Worm (Caenorhabditis elegans): Measurements from ENCODE around the gene C35A5.5.

ce11 chrV:10528500-10528899 is 22.8 kb downstream of the C35A5.5 start, which contains the start of gene F25D1.3:
- no peak for TF ChIP-seq nhr-76 (tag; optimal IDR thresholded peaks at IDR 0.05)
- no peak for TF ChIP-seq pqm-1 (tag; optimal IDR thresholded peaks at IDR 0.05)
- TF ChIP-seq skn-1 (tag; optimal IDR thresholded peaks at IDR 0.05) = no peak
- TF ChIP-seq ces-1 (GFP tag; optimal IDR thresholded peaks at IDR 0.05) = no peak
- no peak for TF ChIP-seq unc-62 (GFP tag; optimal IDR thresholded peaks at IDR 0.05 in 1 of 2)
- TF ChIP-seq unc-62 (tag; optimal IDR thresholded peaks at IDR 0.05) = no peak
- TF ChIP-seq nhr-10 (tag; optimal IDR thresholded peaks at IDR 0.05) = no peak
- TF ChIP-seq nhr-77 (tag; optimal IDR thresholded peaks at IDR 0.05) = no peak
- no peak for TF ChIP-seq tag-97 (GFP tag; IDR thresholded peaks at IDR 0.05)
- no peak for TF ChIP-seq mep-1 (tag; optimal IDR thresholded peaks at IDR 0.05)
- no peak for TF ChIP-seq F49E8.2 (tag; optimal IDR thresholded peaks at IDR 0.05; ENCODE audit: borderline replicate concordance)
- no peak for TF ChIP-seq egl-27 (tag; optimal IDR thresholded peaks at IDR 0.05)
- TF ChIP-seq nhr-25 (tag; optimal IDR thresholded peaks at IDR 0.05; ENCODE audit: borderline replicate concordance, insufficient read depth) = no peak
- TF ChIP-seq unc-130 (GFP tag; optimal IDR thresholded peaks at IDR 0.05) = no peak
- no peak for TF ChIP-seq pha-4 (GFP tag; IDR thresholded peaks at IDR 0.05)
- no peak for TF ChIP-seq pha-4 (tag; optimal IDR thresholded peaks at IDR 0.05)

All from whole organism, L4 larva.